Worm (Caenorhabditis elegans) whole organism, mixed stage, embryonic: ENCODE measurements around the gene C06E4.6.

ENCODE experiments used
- M03D4.4 ChIP-seq: sonication (generic microtip); optimal IDR thresholded peaks from 2 replicates; lab custom pipeline; 2017; ENCODE audit warnings: mild to moderate bottlenecking, missing genetic modification characterization, missing compliant biosample characterization
- blmp-1 ChIP-seq: fragments of 150-350 bp; optimal IDR thresholded peaks from 2 replicates; lab custom pipeline; 2014; ENCODE audit warnings: missing biosample characterization, missing genetic modification characterization
- lin-13 ChIP-seq: fragments of 150-350 bp; optimal IDR thresholded peaks from 2 replicates; lab custom pipeline; 2014; ENCODE audit warnings: missing biosample characterization, missing genetic modification characterization
- lsy-2 ChIP-seq: fragments of 150-350 bp; optimal IDR thresholded peaks from 2 replicates; lab custom pipeline; 2014; ENCODE audit warnings: missing biosample characterization, missing genetic modification characterization
- mab-5 ChIP-seq: fragments of 150-350 bp; optimal IDR thresholded peaks from 2 replicates; lab custom pipeline; 2014; ENCODE audit warnings: missing biosample characterization, missing genetic modification characterization
- nhr-12 ChIP-seq: fragments of 150-350 bp; optimal IDR thresholded peaks from 2 replicates; lab custom pipeline; 2014; ENCODE audit warnings: missing biosample characterization, missing genetic modification characterization
- nhr-2 ChIP-seq: fragments of 150-350 bp; optimal IDR thresholded peaks from 2 replicates; lab custom pipeline; 2014; ENCODE audit warnings: missing biosample characterization, missing genetic modification characterization
- nhr-76 ChIP-seq: sonication (generic microtip); optimal IDR thresholded peaks from 2 replicates; lab custom pipeline; 2017; ENCODE audit warnings: missing biosample characterization, missing genetic modification characterization
- snpc-4 ChIP-seq: fragments of 150-350 bp; optimal IDR thresholded peaks from 2 replicates; lab custom pipeline; 2014; ENCODE audit warnings: missing biosample characterization, missing genetic modification characterization
- unc-39 ChIP-seq: fragments of 150-350 bp; optimal IDR thresholded peaks from 2 replicates; lab custom pipeline; 2014; ENCODE audit warnings: missing biosample characterization, missing genetic modification characterization
- unc-62 ChIP-seq: fragments of 150-350 bp; optimal IDR thresholded peaks from 2 replicates; lab custom pipeline; 2014; ENCODE audit warnings: missing biosample characterization, missing genetic modification reagents, missing genetic modification characterization

DNA sequence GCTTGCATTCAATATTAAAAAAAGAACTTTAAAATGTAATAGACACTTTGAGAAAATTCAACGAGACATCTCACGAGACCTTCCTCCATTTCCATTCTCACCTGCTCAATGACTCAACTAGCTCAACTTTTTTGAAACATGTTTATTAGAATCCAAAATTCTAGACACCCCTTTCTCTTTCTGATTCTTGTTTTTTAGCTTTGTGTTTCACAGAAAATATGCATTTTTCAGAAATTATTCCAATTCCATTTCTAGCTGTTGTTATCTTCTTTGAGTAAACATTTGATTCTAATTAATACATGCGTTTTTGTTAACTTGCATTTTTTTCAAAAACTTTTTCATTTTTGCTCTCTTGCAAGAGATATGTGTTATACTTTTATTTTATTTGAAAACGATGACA lies 43.4 kb upstream of the C06E4.6 start:
- TF ChIP-seq M03D4.4 (tag; lab: Kevin White, UChicago) (no peak), nhr-12 (tag; lab: Kevin White, UChicago) (no peak), lsy-2 (tag; lab: Kevin White, UChicago) (no peak), lin-13 (tag; lab: Kevin White, UChicago) (no peak), blmp-1 (tag; lab: Kevin White, UChicago) (no peak), unc-62 (GFP tag; lab: Kevin White, UChicago) (no peak), unc-39 (tag; lab: Kevin White, UChicago) (no peak), nhr-76 (tag; lab: Kevin White, UChicago) (no peak), mab-5 (tag; lab: Kevin White, UChicago) (no peak), nhr-2 (tag; lab: Kevin White, UChicago) (no peak), snpc-4 (tag; lab: Kevin White, UChicago) (no peak)
